Fruit fly (Drosophila melanogaster): ENCODE measurements around the gene CG34039.

Gene CG34039

dm6 chr3L:14599503-14599902 lies 39.7 kb downstream of the CG34039 start, which contains the start of gene HGTX:
HGTX (minus strand) TSS chr3L:14599540.
- TF ChIP-seq h (GFP tag; optimal IDR thresholded peaks at IDR 0.05): no peak
- TF ChIP-seq Dif (GFP tag; optimal IDR thresholded peaks at IDR 0.05; ENCODE audit: partially characterized antibody): peak; percentile 41

dm6 chr3L:14600570-14600969 lies 40.8 kb downstream of the CG34039 start:
- TF ChIP-seq Sp1 (GFP tag; optimal IDR thresholded peaks at IDR 0.05) (no peak), lola (GFP tag; optimal IDR thresholded peaks at IDR 0.05) (no peak), jim (GFP tag; optimal IDR thresholded peaks at IDR 0.05) (no peak), fru (GFP tag; optimal IDR thresholded peaks at IDR 0.05) (no peak), br (GFP tag; optimal IDR thresholded peaks at IDR 0.05) (no peak), Hnf4 (GFP tag; optimal IDR thresholded peaks at IDR 0.05) (no peak), ey (GFP tag; optimal IDR thresholded peaks at IDR 0.05) (no peak), Vsx2 (GFP tag; optimal IDR thresholded peaks at IDR 0.05; ENCODE audit: partially characterized antibody) (no peak), OdsH (GFP tag; optimal IDR thresholded peaks at IDR 0.05) (no peak), usp (GFP tag; optimal IDR thresholded peaks at IDR 0.05) (no peak), GATAd (GFP tag; optimal IDR thresholded peaks at IDR 0.05) (no peak), Abd-B (GFP tag; optimal IDR thresholded peaks at IDR 0.05) (no peak), pan (optimal IDR thresholded peaks at IDR 0.05) (no peak), brk (GFP tag; optimal IDR thresholded peaks at IDR 0.05) (no peak), rgr (GFP tag; optimal IDR thresholded peaks at IDR 0.05) (no peak), CG9705 (GFP tag; optimal IDR thresholded peaks at IDR 0.05) (no peak), Dif (GFP tag; optimal IDR thresholded peaks at IDR 0.05; ENCODE audit: partially characterized antibody) (no peak)

DNA sequence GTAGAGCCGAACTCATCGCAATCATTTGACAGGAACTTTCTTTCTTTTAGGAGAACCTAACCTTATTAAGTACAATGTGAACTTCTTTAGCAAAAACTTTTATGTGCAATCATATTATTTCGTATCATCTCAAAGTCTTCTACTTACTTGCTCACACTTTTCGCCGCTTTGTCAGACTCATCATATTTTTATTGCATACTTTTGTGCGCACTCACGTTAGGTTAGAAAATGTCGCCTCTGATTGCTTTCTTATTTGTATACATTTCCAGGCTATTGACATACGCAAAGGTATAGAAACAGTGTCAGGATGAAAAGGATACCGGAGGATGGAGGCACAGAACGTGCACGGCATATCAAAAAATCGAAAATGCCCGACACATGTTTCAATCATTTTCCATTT lies 43.4 kb downstream of the CG34039 start:
- no peak for TF ChIP-seq dmrt93B (GFP tag; optimal IDR thresholded peaks at IDR 0.05)
- TF ChIP-seq usp (GFP tag; optimal IDR thresholded peaks at IDR 0.05): no peak
- no peak for TF ChIP-seq tai (GFP tag; optimal IDR thresholded peaks at IDR 0.05)
- TF ChIP-seq Dif (GFP tag; optimal IDR thresholded peaks at IDR 0.05; ENCODE audit: partially characterized antibody): no peak
- no peak for TF ChIP-seq Myc (optimal IDR thresholded peaks at IDR 0.05)
- no peak for TF ChIP-seq Rel (GFP tag; optimal IDR thresholded peaks at IDR 0.05)
- TF ChIP-seq Rel (tag; optimal IDR thresholded peaks at IDR 0.05): no peak
- no peak for TF ChIP-seq woc (GFP tag; optimal IDR thresholded peaks at IDR 0.05)
- TF ChIP-seq HLH106 (tag; optimal IDR thresholded peaks at IDR 0.05): no peak
- no peak for TF ChIP-seq h (GFP tag; optimal IDR thresholded peaks at IDR 0.05)

dm6 chr3L:14605291-14605690 lies 45.5 kb downstream of the CG34039 start:
- TF ChIP-seq Hr83 (GFP tag; optimal IDR thresholded peaks at IDR 0.05; ENCODE audit: poor library complexity, severe bottlenecking) (no peak), Rel (GFP tag; optimal IDR thresholded peaks at IDR 0.05) (no peak), Rel (tag; optimal IDR thresholded peaks at IDR 0.05) (no peak), sage (GFP tag; optimal IDR thresholded peaks at IDR 0.05) (no peak), sv (GFP tag; optimal IDR thresholded peaks at IDR 0.05) (no peak), jim (GFP tag; optimal IDR thresholded peaks at IDR 0.05) (no peak), OdsH (GFP tag; optimal IDR thresholded peaks at IDR 0.05) (no peak)

DNA sequence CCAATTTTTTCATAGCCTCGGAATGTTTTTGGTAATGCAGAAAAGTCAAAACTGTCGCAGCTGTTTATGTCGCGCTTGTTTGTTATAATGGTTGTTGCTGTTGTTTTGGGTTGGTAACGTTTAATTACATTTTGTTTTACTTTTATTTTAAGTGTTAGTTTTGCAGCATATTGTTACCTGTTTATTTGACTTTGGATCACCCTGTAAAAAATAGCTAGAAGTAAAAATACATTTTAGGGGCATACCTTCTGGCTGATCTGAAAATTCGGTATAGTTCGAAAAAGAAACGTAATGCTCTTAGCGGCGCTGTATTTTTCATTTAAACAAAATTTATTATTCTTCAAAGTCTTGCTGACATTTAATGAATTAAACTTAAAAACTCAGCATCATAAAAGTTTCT lies 47.8 kb downstream of the CG34039 start:
- no peak for TF ChIP-seq Rel (GFP tag; optimal IDR thresholded peaks at IDR 0.05)
- no peak for TF ChIP-seq Rel (tag; optimal IDR thresholded peaks at IDR 0.05)
- TF ChIP-seq dsf (GFP tag; optimal IDR thresholded peaks at IDR 0.05; ENCODE audit: borderline replicate concordance): no peak
- peak; percentile 70 for TF ChIP-seq Myc (optimal IDR thresholded peaks at IDR 0.05)
- no peak for TF ChIP-seq ey (GFP tag; optimal IDR thresholded peaks at IDR 0.05)
- TF ChIP-seq N (GFP tag; optimal IDR thresholded peaks at IDR 0.05): no peak
- peak; percentile 37 for TF ChIP-seq tai (GFP tag; optimal IDR thresholded peaks at IDR 0.05)

DNA sequence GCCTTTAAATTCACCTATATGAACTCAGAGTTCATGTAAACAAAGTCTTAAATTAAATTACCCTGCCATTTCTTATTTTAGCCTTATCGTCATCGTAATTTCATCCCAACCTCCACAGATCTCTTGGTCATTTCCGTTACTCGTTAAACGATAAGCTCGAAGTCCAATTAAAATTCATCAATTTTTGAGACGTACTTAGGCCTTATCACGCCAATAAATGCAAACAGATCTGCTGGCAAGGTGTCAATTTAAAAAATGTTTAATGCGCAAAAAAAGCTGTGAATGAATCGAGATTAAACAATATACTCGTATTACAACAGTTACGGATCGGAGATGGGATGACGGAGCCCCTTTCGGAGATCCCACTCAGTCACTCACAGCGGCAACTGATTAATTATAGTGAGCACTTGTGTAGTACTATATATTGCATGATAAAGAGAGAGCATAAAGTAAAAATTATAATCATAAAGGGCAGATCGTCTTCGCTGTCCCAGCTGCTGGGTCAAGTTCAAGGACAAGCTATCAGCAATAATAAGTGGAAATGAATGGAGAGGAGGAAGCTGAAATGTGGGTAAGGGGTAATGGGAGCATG lies 49.4 kb downstream of the CG34039 start:
- no peak for TF ChIP-seq N (GFP tag; optimal IDR thresholded peaks at IDR 0.05)
- no peak for TF ChIP-seq Dfd (GFP tag; optimal IDR thresholded peaks at IDR 0.05)
- no peak for TF ChIP-seq tai (GFP tag; optimal IDR thresholded peaks at IDR 0.05)
- TF ChIP-seq fru (GFP tag; optimal IDR thresholded peaks at IDR 0.05): no peak
- TF ChIP-seq Abd-B (GFP tag; optimal IDR thresholded peaks at IDR 0.05): no peak
- no peak for TF ChIP-seq brk (GFP tag; optimal IDR thresholded peaks at IDR 0.05)
- no peak for TF ChIP-seq Sp1 (GFP tag; optimal IDR thresholded peaks at IDR 0.05)
- no peak for TF ChIP-seq pan (optimal IDR thresholded peaks at IDR 0.05)
- TF ChIP-seq br (GFP tag; optimal IDR thresholded peaks at IDR 0.05): no peak
